Worm (Caenorhabditis elegans): ENCODE measurements around the gene Y54G2A.44.

- TF ChIP-seq hlh-4 (tag; optimal IDR thresholded peaks at IDR 0.05) (no peak), lin-15B (tag; optimal IDR thresholded peaks at IDR 0.05) (no peak), fos-1 (tag; optimal IDR thresholded peaks at IDR 0.05) (no peak)
These were observed 18.8 kb downstream of the Y54G2A.44 start, which contains the start of gene Y54G2A.37 for ce11 chrIV:2820408-2820807.
